Worm (Caenorhabditis elegans): ENCODE measurements around the gene H01M10.1.
A peak's percentile ranks its signal among the peaks of the same experiment; 100 is the strongest.

H01M10.1 gene

DNA sequence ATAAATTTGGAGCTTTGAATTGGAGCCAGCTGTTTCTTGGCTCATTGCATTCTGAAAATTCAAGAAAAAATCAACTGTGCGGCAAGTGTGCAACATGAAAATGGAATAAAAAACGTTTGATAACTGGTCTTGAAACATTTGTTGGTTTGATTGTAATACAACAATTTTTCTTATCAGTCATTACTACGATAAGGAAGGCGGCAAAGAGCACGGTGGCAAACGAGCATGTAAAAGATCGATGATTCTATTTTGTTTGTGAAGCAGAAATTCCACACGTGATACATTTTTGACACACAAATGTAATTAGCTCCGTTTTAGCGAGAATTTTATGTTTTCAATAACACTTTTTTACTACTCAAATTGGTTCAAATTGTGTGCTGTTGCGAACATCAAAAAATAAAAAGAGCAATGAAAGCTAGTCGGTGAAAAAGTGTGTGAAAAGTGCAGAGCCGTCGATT, at the start of gene H01M10.1:
H01M10.1 (minus strand) TSS at position 51 of the 458 bp plus-strand sequence.
- no peak for TF ChIP-seq klf-2 (GFP tag; conservative IDR thresholded peaks at IDR 0.05)
- TF ChIP-seq flt-1 (GFP tag; IDR thresholded peaks at IDR 0.05): no peak
- no peak for TF ChIP-seq med-1 (GFP tag; optimal IDR thresholded peaks at IDR 0.05; ENCODE audit: insufficient read depth)
- TF ChIP-seq cog-1 (tag; optimal IDR thresholded peaks at IDR 0.05): no peak
- TF ChIP-seq tab-1 (GFP tag; IDR thresholded peaks at IDR 0.05): no peak
- no peak for TF ChIP-seq T22C8.4 (GFP tag; IDR thresholded peaks at IDR 0.05)
- no peak for TF ChIP-seq ref-1 (GFP tag; conservative IDR thresholded peaks at IDR 0.05)
- no peak for TF ChIP-seq ztf-29 (GFP tag; IDR thresholded peaks at IDR 0.05)

DNA sequence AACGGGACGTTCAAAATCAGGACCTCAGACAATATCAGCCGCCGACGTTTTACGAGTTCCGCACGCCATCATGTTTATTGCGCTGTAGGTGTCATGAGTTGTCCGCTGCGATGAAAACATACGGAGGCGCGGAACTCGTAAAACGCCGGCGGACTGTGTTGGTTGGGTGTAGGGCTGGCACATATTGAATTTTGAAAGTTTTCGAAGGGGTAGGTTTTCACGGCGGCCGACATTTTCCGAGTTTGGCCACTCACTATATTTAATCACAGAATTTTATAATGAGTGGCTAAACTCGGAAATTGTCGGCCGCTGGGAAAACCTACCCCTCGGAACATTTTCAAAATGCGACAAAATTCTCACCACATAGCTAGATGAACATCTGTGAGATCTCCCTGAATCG, 45.8 kb upstream of the H01M10.1 start:
- TF ChIP-seq cog-1 (tag; optimal IDR thresholded peaks at IDR 0.05) (no peak), flt-1 (GFP tag; IDR thresholded peaks at IDR 0.05) (no peak), T22C8.4 (GFP tag; IDR thresholded peaks at IDR 0.05) (no peak), klf-2 (GFP tag; conservative IDR thresholded peaks at IDR 0.05) (no peak), ztf-23 (GFP tag; IDR thresholded peaks at IDR 0.05) (no peak), tab-1 (GFP tag; IDR thresholded peaks at IDR 0.05) (no peak), ztf-29 (GFP tag; IDR thresholded peaks at IDR 0.05) (no peak), med-1 (GFP tag; optimal IDR thresholded peaks at IDR 0.05; ENCODE audit: insufficient read depth) (no peak), ref-1 (GFP tag; conservative IDR thresholded peaks at IDR 0.05) (no peak)

- no peak for TF ChIP-seq klf-2 (GFP tag; conservative IDR thresholded peaks at IDR 0.05)
- TF ChIP-seq ztf-29 (GFP tag; IDR thresholded peaks at IDR 0.05): no peak
- TF ChIP-seq tab-1 (GFP tag; IDR thresholded peaks at IDR 0.05): no peak
- TF ChIP-seq flt-1 (GFP tag; IDR thresholded peaks at IDR 0.05): no peak
- no peak for TF ChIP-seq med-1 (GFP tag; optimal IDR thresholded peaks at IDR 0.05; ENCODE audit: insufficient read depth)
- no peak for TF ChIP-seq ztf-23 (GFP tag; IDR thresholded peaks at IDR 0.05)
- no peak for TF ChIP-seq ref-1 (GFP tag; conservative IDR thresholded peaks at IDR 0.05)
- no peak for TF ChIP-seq T22C8.4 (GFP tag; IDR thresholded peaks at IDR 0.05)
- TF ChIP-seq cog-1 (tag; optimal IDR thresholded peaks at IDR 0.05): no peak
These were observed 39.9 kb upstream of the H01M10.1 start for ce11 chrX:2620280-2620679.

DNA sequence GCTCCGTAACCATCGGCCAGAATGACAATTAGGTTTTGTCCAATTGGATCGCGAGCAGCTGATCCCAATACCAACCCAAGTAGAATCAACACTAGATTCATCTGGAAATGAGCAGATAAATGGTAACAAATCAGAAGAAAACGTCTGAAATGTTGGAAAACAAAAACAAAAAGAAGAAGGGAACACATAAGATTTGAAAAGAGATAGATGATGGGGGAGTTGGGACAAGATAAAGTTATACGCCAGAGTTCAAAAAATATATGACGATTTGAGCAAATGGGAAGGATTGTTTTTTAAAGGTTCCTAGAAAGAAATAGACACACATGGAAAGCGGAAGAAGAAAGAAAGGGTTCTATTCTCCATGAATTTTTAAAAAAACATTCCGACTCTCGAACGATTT, 35.3 kb upstream of the H01M10.1 start, which contains the start of gene T03G6.3:
T03G6.3 (minus strand) TSS at position 101 of the 400 bp plus-strand sequence.
- no peak for TF ChIP-seq med-1 (GFP tag; optimal IDR thresholded peaks at IDR 0.05; ENCODE audit: insufficient read depth)
- no peak for TF ChIP-seq T22C8.4 (GFP tag; IDR thresholded peaks at IDR 0.05)
- TF ChIP-seq klf-2 (GFP tag; conservative IDR thresholded peaks at IDR 0.05): no peak
- TF ChIP-seq ztf-23 (GFP tag; IDR thresholded peaks at IDR 0.05): no peak

- TF ChIP-seq ztf-23 (GFP tag; IDR thresholded peaks at IDR 0.05) (no peak), ref-1 (GFP tag; conservative IDR thresholded peaks at IDR 0.05) (no peak), cog-1 (tag; optimal IDR thresholded peaks at IDR 0.05) (no peak), med-1 (GFP tag; optimal IDR thresholded peaks at IDR 0.05; ENCODE audit: insufficient read depth) (no peak), ztf-29 (GFP tag; IDR thresholded peaks at IDR 0.05) (no peak), tab-1 (GFP tag; IDR thresholded peaks at IDR 0.05) (no peak), T22C8.4 (GFP tag; IDR thresholded peaks at IDR 0.05) (no peak)
These were observed 33.8 kb upstream of the H01M10.1 start for ce11 chrX:2614158-2614557.

DNA sequence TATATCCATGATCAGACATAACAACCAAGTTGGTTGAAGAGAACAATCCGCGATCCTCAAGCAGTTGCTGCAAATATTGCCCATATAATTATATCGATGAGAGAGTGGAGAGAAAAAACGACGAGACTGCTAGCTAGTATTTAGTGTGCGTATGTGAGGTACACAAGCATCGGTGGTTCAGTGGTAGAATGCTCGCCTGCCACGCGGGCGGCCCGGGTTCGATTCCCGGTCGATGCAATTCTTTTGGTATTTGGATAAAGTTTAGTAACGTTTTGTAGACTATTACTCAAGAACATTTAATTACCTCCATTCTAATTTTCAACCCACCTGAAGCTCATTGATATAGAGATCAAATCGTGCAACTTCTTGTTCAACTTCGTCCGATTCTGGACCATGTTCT, 32.7 kb upstream of the H01M10.1 start:
- peak; percentile 93 for TF ChIP-seq tab-1 (GFP tag; IDR thresholded peaks at IDR 0.05)
- peak; percentile 84 for TF ChIP-seq klf-2 (GFP tag; conservative IDR thresholded peaks at IDR 0.05)
- TF ChIP-seq cog-1 (tag; optimal IDR thresholded peaks at IDR 0.05): peak; percentile 21
- TF ChIP-seq med-1 (GFP tag; optimal IDR thresholded peaks at IDR 0.05; ENCODE audit: insufficient read depth): peak; percentile 3
- peak; percentile 88 for TF ChIP-seq T22C8.4 (GFP tag; IDR thresholded peaks at IDR 0.05)
- peak; percentile 91 for TF ChIP-seq ztf-23 (GFP tag; IDR thresholded peaks at IDR 0.05)
- TF ChIP-seq ztf-29 (GFP tag; IDR thresholded peaks at IDR 0.05): peak; percentile 82
- TF ChIP-seq ref-1 (GFP tag; conservative IDR thresholded peaks at IDR 0.05): peak; percentile 79
- TF ChIP-seq flt-1 (GFP tag; IDR thresholded peaks at IDR 0.05): peak; percentile 96

- TF ChIP-seq ztf-23 (GFP tag; IDR thresholded peaks at IDR 0.05): no peak
- no peak for TF ChIP-seq cog-1 (tag; optimal IDR thresholded peaks at IDR 0.05)
- no peak for TF ChIP-seq klf-2 (GFP tag; conservative IDR thresholded peaks at IDR 0.05)
- no peak for TF ChIP-seq tab-1 (GFP tag; IDR thresholded peaks at IDR 0.05)
- no peak for TF ChIP-seq ztf-29 (GFP tag; IDR thresholded peaks at IDR 0.05)
- TF ChIP-seq T22C8.4 (GFP tag; IDR thresholded peaks at IDR 0.05): no peak
- no peak for TF ChIP-seq med-1 (GFP tag; optimal IDR thresholded peaks at IDR 0.05; ENCODE audit: insufficient read depth)
- no peak for TF ChIP-seq flt-1 (GFP tag; IDR thresholded peaks at IDR 0.05)
- TF ChIP-seq ref-1 (GFP tag; conservative IDR thresholded peaks at IDR 0.05): no peak
These were observed 27.3 kb upstream of the H01M10.1 start, which contains the start of gene T03G6.1 for ce11 chrX:2607522-2608278. Gene T03G6.1 (plus strand): TSS chrX:2608228.

DNA sequence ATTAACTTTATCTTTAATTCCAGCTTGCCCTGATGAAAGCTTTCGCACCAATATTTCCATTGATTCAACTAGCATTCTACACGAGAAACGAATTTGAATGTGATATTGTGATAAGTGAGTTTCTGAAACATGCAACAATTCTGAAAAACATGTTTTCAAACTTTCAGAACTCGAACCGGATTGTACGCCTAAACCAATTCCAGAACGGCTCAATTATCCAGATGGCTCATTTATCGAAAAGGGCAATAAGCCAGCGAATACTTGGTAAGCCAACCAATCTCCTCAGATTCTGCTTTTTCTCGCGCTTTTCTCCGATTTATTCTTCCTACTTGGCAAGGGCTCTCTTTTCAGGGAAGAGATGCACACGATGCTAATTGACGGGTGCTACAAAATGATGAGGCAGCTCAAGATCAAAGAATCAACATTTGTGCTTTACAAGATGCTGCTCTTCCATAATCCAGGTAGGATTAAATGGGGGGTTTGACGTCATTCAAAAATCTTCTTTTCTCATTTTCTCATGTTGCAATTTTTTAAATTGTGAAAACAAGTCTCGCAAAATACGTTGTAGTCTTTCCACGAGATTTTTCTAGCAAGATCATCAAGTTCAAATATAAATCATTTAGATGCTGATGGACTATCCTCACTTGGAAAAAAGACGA, 24.1 kb upstream of the H01M10.1 start:
- TF ChIP-seq tab-1 (GFP tag; IDR thresholded peaks at IDR 0.05) (no peak), klf-2 (GFP tag; conservative IDR thresholded peaks at IDR 0.05) (no peak), ztf-29 (GFP tag; IDR thresholded peaks at IDR 0.05) (no peak), flt-1 (GFP tag; IDR thresholded peaks at IDR 0.05) (no peak), ztf-23 (GFP tag; IDR thresholded peaks at IDR 0.05) (no peak), med-1 (GFP tag; optimal IDR thresholded peaks at IDR 0.05; ENCODE audit: insufficient read depth) (no peak), T22C8.4 (GFP tag; IDR thresholded peaks at IDR 0.05) (no peak), cog-1 (tag; optimal IDR thresholded peaks at IDR 0.05) (no peak), ref-1 (GFP tag; conservative IDR thresholded peaks at IDR 0.05) (no peak)

DNA sequence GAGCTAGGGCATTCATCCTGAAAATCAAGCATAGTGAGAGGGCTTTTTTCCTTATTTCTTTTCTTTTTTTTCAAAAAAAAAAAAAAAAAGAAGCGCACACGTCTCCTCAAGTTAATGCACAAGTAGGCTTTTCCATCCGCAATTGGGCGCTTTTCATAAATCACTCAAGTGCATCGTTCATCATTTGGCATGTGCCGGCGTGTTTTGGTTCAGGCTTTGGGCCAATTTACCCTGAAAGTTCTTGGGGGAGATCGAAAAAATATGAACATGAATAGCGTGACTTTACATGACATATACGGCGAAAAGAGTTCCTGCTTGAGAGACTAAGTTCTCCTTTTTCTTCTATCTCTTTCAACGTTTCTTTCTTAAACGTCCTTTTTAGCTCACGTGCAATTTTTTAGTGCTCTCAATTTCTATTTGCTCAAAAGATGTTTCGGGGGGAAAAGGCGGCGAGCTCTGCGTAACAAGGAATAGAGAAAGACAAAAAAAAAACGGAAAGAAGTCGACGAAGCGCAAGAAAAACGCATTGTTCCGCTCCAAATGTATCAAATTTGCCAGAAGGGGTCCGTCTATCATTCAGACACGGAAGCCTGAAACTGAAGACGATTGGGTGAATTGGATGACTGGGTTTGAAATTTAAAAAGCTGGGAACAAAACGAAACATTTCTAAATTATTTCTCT, 20.8 kb upstream of the H01M10.1 start:
- TF ChIP-seq med-1 (GFP tag; optimal IDR thresholded peaks at IDR 0.05; ENCODE audit: insufficient read depth): no peak
- no peak for TF ChIP-seq ztf-23 (GFP tag; IDR thresholded peaks at IDR 0.05)
- no peak for TF ChIP-seq cog-1 (tag; optimal IDR thresholded peaks at IDR 0.05)
- no peak for TF ChIP-seq flt-1 (GFP tag; IDR thresholded peaks at IDR 0.05)
- no peak for TF ChIP-seq klf-2 (GFP tag; conservative IDR thresholded peaks at IDR 0.05)
- no peak for TF ChIP-seq ref-1 (GFP tag; conservative IDR thresholded peaks at IDR 0.05)
- no peak for TF ChIP-seq tab-1 (GFP tag; IDR thresholded peaks at IDR 0.05)
- TF ChIP-seq ztf-29 (GFP tag; IDR thresholded peaks at IDR 0.05): no peak
